Worm (Caenorhabditis elegans) whole organism, L1 larva: ENCODE results near the gene F13E9.11.

Source experiments
- nhr-12 ChIP-seq: sonication (generic microtip); optimal IDR thresholded peaks from 2 replicates; lab custom pipeline; 2017; ENCODE audit warnings: missing biosample characterization, missing genetic modification characterization
- skn-1 ChIP-seq: fragments of 150-350 bp; optimal IDR thresholded peaks from 2 replicates; lab custom pipeline; 2014; ENCODE audit warnings: missing biosample characterization, missing genetic modification characterization

ce11 chrIV:10869642-10870041 lies 707 bp upstream of the F13E9.11 start:
- TF ChIP-seq nhr-12 (tag; lab: Kevin White, UChicago): no peak
- TF ChIP-seq skn-1 (tag; lab: Kevin White, UChicago): no peak
